Worm (Caenorhabditis elegans) whole organism, L2 larva: ENCODE measurements around the gene F21C10.6.

ENCODE experiments used
- aly-2 ChIP-seq: fragments of 150-350 bp; optimal IDR thresholded peaks from 2 replicates; lab custom pipeline; 2014; ENCODE audit warnings: missing biosample characterization, missing genetic modification characterization
- ceh-16 ChIP-seq: fragments of 150-350 bp; optimal IDR thresholded peaks from 2 replicates; lab custom pipeline; 2014; ENCODE audit warnings: missing biosample characterization, missing genetic modification characterization
- egl-27 ChIP-seq: sonication (generic microtip); optimal IDR thresholded peaks from 3 replicates; lab custom pipeline; 2017; ENCODE audit warnings: missing biosample characterization, missing genetic modification reagents, missing genetic modification characterization
- mdl-1 ChIP-seq, 2 experiments: fragments of 150-350 bp in 1 of 2; sonication (generic microtip) in 1 of 2; optimal IDR thresholded peaks; 2 replicates each; lab custom pipeline; 2017; ENCODE audit warnings: missing biosample characterization in 2 of 2, missing genetic modification characterization in 2 of 2
- nhr-11 ChIP-seq: fragments of 150-350 bp; optimal IDR thresholded peaks from 2 replicates; lab custom pipeline; 2014; ENCODE audit warnings: missing biosample characterization, missing genetic modification characterization
- nhr-237 ChIP-seq: fragments of 150-350 bp; optimal IDR thresholded peaks from 2 replicates; lab custom pipeline; 2014; ENCODE audit warnings: missing biosample characterization, missing genetic modification characterization
- skn-1 ChIP-seq: sonication (generic microtip); optimal IDR thresholded peaks from 2 replicates; lab custom pipeline; 2017; ENCODE audit warnings: missing biosample characterization, missing genetic modification characterization
- sma-9 ChIP-seq, 2 experiments: fragments of 150-350 bp in 1 of 2; sonication (generic microtip) in 1 of 2; optimal IDR thresholded peaks; 2 replicates each; lab custom pipeline; 2014 to 2016; ENCODE audit warnings: missing genetic modification characterization in 2 of 2, mild to moderate bottlenecking in 1 of 2, missing biosample characterization in 1 of 2, missing compliant biosample characterization in 1 of 2, missing genetic modification reagents in 1 of 2, moderate library complexity in 1 of 2
- unc-39 ChIP-seq: fragments of 150-350 bp; optimal IDR thresholded peaks from 2 replicates; lab custom pipeline; 2014; ENCODE audit warnings: missing biosample characterization, missing genetic modification characterization
- unc-62 ChIP-seq: fragments of 150-350 bp; optimal IDR thresholded peaks from 2 replicates; lab custom pipeline; 2014; ENCODE audit warnings: missing biosample characterization, missing genetic modification reagents, missing genetic modification characterization
- zag-1 ChIP-seq: fragments of 150-350 bp; optimal IDR thresholded peaks from 2 replicates; lab custom pipeline; 2014; ENCODE audit warnings: missing biosample characterization, missing genetic modification characterization
- ztf-11 ChIP-seq: sonication (generic microtip); optimal IDR thresholded peaks from 2 replicates; lab custom pipeline; 2017; ENCODE audit warnings: missing biosample characterization, missing genetic modification characterization

ce11 chrV:9172989-9173388 lies 48.7 kb downstream of the F21C10.6 start, which contains the start of gene gad-3:
- TF ChIP-seq skn-1 (tag; lab: Kevin White, UChicago) (no peak), nhr-11 (no peak), unc-39 (no peak), egl-27 (tag; lab: Kevin White, UChicago) (no peak), mdl-1 (tag; optimal IDR thresholded peaks at IDR 0.05; lab: Kevin White, UChicago) (no peak), sma-9 (GFP tag; optimal IDR thresholded peaks at IDR 0.05; lab: Kevin White, UChicago) (no peak), sma-9 (tag; optimal IDR thresholded peaks at IDR 0.05; lab: Kevin White, UChicago) (no peak), nhr-237 (no peak), zag-1 (tag; lab: Kevin White, UChicago) (no peak), ztf-11 (tag; lab: Kevin White, UChicago) (no peak), ceh-16 (tag; lab: Kevin White, UChicago) (no peak), aly-2 (tag; lab: Kevin White, UChicago) (no peak), unc-62 (no peak)
